Fruit fly (Drosophila melanogaster) whole organism, embryonic: ENCODE measurements around the gene ATPsynD.
A peak's percentile ranks its signal among the peaks of the same experiment; 100 is the strongest.

Experiments used
- Antp ChIP-seq: fragments of 200-800 bp; sonication (Bioruptor generic); optimal IDR thresholded peaks from 3 replicates; lab custom pipeline; 2016; ENCODE audit warnings: missing biosample characterization, missing genetic modification characterization
- CG10321 ChIP-seq: fragments of 200-800 bp; sonication (Bioruptor generic); IDR thresholded peaks from 2 replicates; pipeline ENCODE4 v1.3.6; 2022; ENCODE audit warnings: missing biosample characterization, missing genetic modification characterization
- CG10654 ChIP-seq: fragments of 200-800 bp; sonication (Bioruptor generic); optimal IDR thresholded peaks from 2 replicates; lab custom pipeline; 2016; ENCODE audit warnings: missing biosample characterization, missing genetic modification characterization
- CG10979 ChIP-seq: fragments of 200-800 bp; sonication (Bioruptor generic); optimal IDR thresholded peaks from 2 replicates; lab custom pipeline; 2018; ENCODE audit warnings: missing biosample characterization, mild to moderate bottlenecking, missing genetic modification characterization, moderate library complexity
- CG11247 ChIP-seq: fragments of 200-800 bp; sonication (Bioruptor generic); IDR thresholded peaks from 2 replicates; pipeline ENCODE4 v1.3.6; 2022; ENCODE audit warnings: missing biosample characterization, missing genetic modification characterization
- CG11398 ChIP-seq: fragments of 200-800 bp; sonication (Bioruptor generic); optimal IDR thresholded peaks from 2 replicates; lab custom pipeline; 2016; ENCODE audit warnings: missing biosample characterization, missing genetic modification characterization
- CG11456 ChIP-seq: fragments of 200-800 bp; sonication (Bioruptor generic); IDR thresholded peaks from 3 replicates; pipeline ENCODE4 v1.3.6; 2022; ENCODE audit warnings: missing biosample characterization, missing genetic modification characterization
- CG12391 ChIP-seq: fragments of 200-800 bp; sonication (Bioruptor generic); optimal IDR thresholded peaks from 3 replicates; lab custom pipeline; 2018; ENCODE audit warnings: missing biosample characterization, mild to moderate bottlenecking, missing genetic modification characterization, moderate library complexity
- CG13123 ChIP-seq: fragments of 200-800 bp; sonication (Bioruptor generic); optimal IDR thresholded peaks from 2 replicates; lab custom pipeline; 2016; ENCODE audit warnings: missing biosample characterization, missing genetic modification characterization
- CG15073 ChIP-seq: fragments of 200-800 bp; sonication (Bioruptor generic); optimal IDR thresholded peaks from 2 replicates; lab custom pipeline; 2016; ENCODE audit warnings: missing biosample characterization, missing genetic modification characterization
- CG15269 ChIP-seq: fragments of 200-800 bp; sonication (Bioruptor generic); optimal IDR thresholded peaks from 2 replicates; lab custom pipeline; 2018; ENCODE audit warnings: missing biosample characterization, mild to moderate bottlenecking, missing genetic modification characterization, moderate library complexity
- CG15514 ChIP-seq: fragments of 200-800 bp; sonication (Bioruptor generic); optimal IDR thresholded peaks from 3 replicates; lab custom pipeline; 2017; ENCODE audit warnings: missing biosample characterization, missing genetic modification characterization, mild to moderate bottlenecking, moderate library complexity, missing genetic modification reagents
- CG1602 ChIP-seq: fragments of 200-800 bp; sonication (Bioruptor generic); optimal IDR thresholded peaks from 3 replicates; lab custom pipeline; 2016; ENCODE audit warnings: missing biosample characterization, missing genetic modification characterization
- CG1603 ChIP-seq: fragments of 200-800 bp; sonication (Bioruptor generic); optimal IDR thresholded peaks from 2 replicates; lab custom pipeline; 2019; ENCODE audit warnings: missing biosample characterization, mild to moderate bottlenecking, missing genetic modification characterization, moderate library complexity
- CG16815 ChIP-seq: fragments of 200-800 bp; sonication (Bioruptor generic); optimal IDR thresholded peaks from 3 replicates; lab custom pipeline; 2017; ENCODE audit warnings: missing biosample characterization, mild to moderate bottlenecking, missing genetic modification characterization
- CG17359 ChIP-seq: fragments of 200-800 bp; sonication (Bioruptor generic); optimal IDR thresholded peaks from 3 replicates; lab custom pipeline; 2018; ENCODE audit warnings: missing biosample characterization, mild to moderate bottlenecking, missing genetic modification characterization, moderate library complexity
- CG17912 ChIP-seq: fragments of 200-800 bp; sonication (Bioruptor generic); optimal IDR thresholded peaks from 2 replicates; lab custom pipeline; 2018; ENCODE audit warnings: missing biosample characterization, mild to moderate bottlenecking, missing genetic modification characterization
- CG1792 ChIP-seq: fragments of 200-800 bp; sonication (Bioruptor generic); optimal IDR thresholded peaks from 2 replicates; lab custom pipeline; 2016; ENCODE audit warnings: missing biosample characterization, missing genetic modification characterization
- CG2120 ChIP-seq: fragments of 200-800 bp; sonication (Bioruptor generic); optimal IDR thresholded peaks from 3 replicates; lab custom pipeline; 2016; ENCODE audit warnings: missing biosample characterization, missing genetic modification characterization
- CG2889 ChIP-seq: fragments of 200-800 bp; sonication (Bioruptor generic); IDR thresholded peaks from 3 replicates; pipeline ENCODE4 v1.3.6; 2022; ENCODE audit warnings: missing biosample characterization, missing genetic modification characterization
- CG31365 ChIP-seq: fragments of 200-800 bp; sonication (Bioruptor generic); optimal IDR thresholded peaks from 2 replicates; lab custom pipeline; 2018; ENCODE audit warnings: missing biosample characterization, mild to moderate bottlenecking, missing genetic modification characterization
- CG31441 ChIP-seq: fragments of 200-800 bp; sonication (Bioruptor generic); IDR thresholded peaks from 2 replicates; pipeline ENCODE4 v1.3.6; 2022; ENCODE audit warnings: missing biosample characterization, missing genetic modification characterization
- CG34422 ChIP-seq: fragments of 200-800 bp; sonication (Bioruptor generic); IDR thresholded peaks from 3 replicates; pipeline ENCODE4 v1.3.6; 2022; ENCODE audit warnings: missing biosample characterization, missing genetic modification characterization
- CG3847 ChIP-seq: fragments of 200-800 bp; sonication (Bioruptor generic); IDR thresholded peaks from 2 replicates; pipeline ENCODE4 v1.3.6; 2022; ENCODE audit warnings: missing biosample characterization, missing genetic modification characterization
- CG5180 ChIP-seq: fragments of 200-800 bp; sonication (Bioruptor generic); optimal IDR thresholded peaks from 3 replicates; lab custom pipeline; 2017; ENCODE audit warnings: missing biosample characterization, missing genetic modification characterization, mild to moderate bottlenecking, moderate library complexity, missing genetic modification reagents
- CG6854 ChIP-seq: fragments of 200-800 bp; sonication (Bioruptor generic); optimal IDR thresholded peaks from 3 replicates; lab custom pipeline; 2017; ENCODE audit warnings: missing biosample characterization, mild to moderate bottlenecking, missing genetic modification characterization
- CG7372 ChIP-seq: fragments of 200-800 bp; sonication (Bioruptor generic); IDR thresholded peaks from 2 replicates; pipeline ENCODE4 v1.3.6; 2022; ENCODE audit warnings: missing biosample characterization, missing genetic modification characterization
- CG9437 ChIP-seq: fragments of 200-800 bp; sonication (Bioruptor generic); optimal IDR thresholded peaks from 2 replicates; lab custom pipeline; 2018; ENCODE audit warnings: missing biosample characterization, mild to moderate bottlenecking, missing genetic modification characterization
- CTCF ChIP-seq: fragments of 200-800 bp; sonication (Bioruptor generic); optimal IDR thresholded peaks from 2 replicates; lab custom pipeline; 2017; ENCODE audit warnings: missing biosample characterization, mild to moderate bottlenecking, missing genetic modification characterization, moderate library complexity
- Dp ChIP-seq: fragments of 200-800 bp; sonication (Bioruptor generic); optimal IDR thresholded peaks from 2 replicates; lab custom pipeline; 2018; ENCODE audit warnings: missing biosample characterization, mild to moderate bottlenecking, missing genetic modification characterization, moderate library complexity
- GATAe ChIP-seq: fragments of 200-800 bp; sonication (Bioruptor generic); conservative IDR thresholded peaks from 2 replicates; pipeline ENCODE4 v1.3.6; 2022; ENCODE audit warnings: missing biosample characterization, missing genetic modification characterization
- Hr51 ChIP-seq, 2 experiments: fragments of 200-800 bp; sonication (Bioruptor generic); optimal IDR thresholded peaks; 2 replicates in 1 of 2; 3 replicates in 1 of 2; lab custom pipeline; 2016 to 2018; ENCODE audit warnings: missing biosample characterization in 2 of 2, missing genetic modification characterization in 2 of 2, mild to moderate bottlenecking in 1 of 2, moderate library complexity in 1 of 2
- Jarid2 ChIP-seq: fragments of 200-800 bp; sonication (Bioruptor generic); optimal IDR thresholded peaks from 3 replicates; lab custom pipeline; 2017; ENCODE audit warnings: mild to moderate bottlenecking, missing biosample characterization, missing genetic modification reagents, missing genetic modification characterization
- Lhr ChIP-seq: fragments of 200-800 bp; sonication (Bioruptor generic); optimal IDR thresholded peaks from 3 replicates; lab custom pipeline; 2017; ENCODE audit warnings: mild to moderate bottlenecking, missing biosample characterization, missing genetic modification reagents, missing genetic modification characterization
- Med ChIP-seq: fragments of 200-800 bp; sonication (Bioruptor generic); peaks from one replicate; lab custom pipeline; 2016; ENCODE audit warnings: missing biosample characterization, missing genetic modification characterization, mild to moderate bottlenecking, inconsistent platforms, moderate library complexity
- Mrtf ChIP-seq: fragments of 200-800 bp; sonication (Bioruptor generic); IDR thresholded peaks from 3 replicates; pipeline ENCODE4 v1.3.6; 2022; ENCODE audit warnings: missing biosample characterization, missing genetic modification characterization
- Oaz ChIP-seq: fragments of 200-800 bp; sonication (Bioruptor generic); IDR thresholded peaks from 2 replicates; pipeline ENCODE4 v1.3.6; 2022; ENCODE audit warnings: missing biosample characterization, missing genetic modification characterization
- Taf1 ChIP-seq: fragments of 200-800 bp; sonication (Bioruptor generic); IDR thresholded peaks from 2 replicates; pipeline ENCODE4 v1.3.6; 2022; ENCODE audit warnings: missing biosample characterization, missing genetic modification characterization
- Trl ChIP-seq, 3 experiments: fragments of >200 bp in 2 of 3; fragments of 200-800 bp in 1 of 3; sonication (Bioruptor generic) in 1 of 3; optimal IDR thresholded peaks; 2 replicates in 1 of 3; 3 replicates in 2 of 3; lab custom pipeline; 2016 to 2017; ENCODE audit warnings: missing biosample characterization in 1 of 3, missing genetic modification characterization in 1 of 3
- ase ChIP-seq: fragments of 200-800 bp; sonication (Bioruptor generic); IDR thresholded peaks from 3 replicates; pipeline ENCODE4 v1.3.6; 2022; ENCODE audit warnings: missing biosample characterization, missing genetic modification characterization
- az2 ChIP-seq: fragments of 200-800 bp; sonication (Bioruptor generic); optimal IDR thresholded peaks from 3 replicates; lab custom pipeline; 2016; ENCODE audit warnings: missing biosample characterization, missing genetic modification characterization
- dmrt99B ChIP-seq: fragments of 200-800 bp; sonication (Bioruptor generic); optimal IDR thresholded peaks from 2 replicates; lab custom pipeline; 2018; ENCODE audit warnings: missing biosample characterization, mild to moderate bottlenecking, missing genetic modification characterization, moderate library complexity
- dpn ChIP-seq, 2 experiments: fragments of 200-800 bp; sonication (Bioruptor generic); optimal IDR thresholded peaks; 3 replicates each; lab custom pipeline; 2016; ENCODE audit warnings: missing biosample characterization in 2 of 2, missing genetic modification characterization in 2 of 2
- gsb-n ChIP-seq: fragments of 200-800 bp; sonication (Bioruptor generic); optimal IDR thresholded peaks from 3 replicates; lab custom pipeline; 2018; ENCODE audit warnings: missing biosample characterization, mild to moderate bottlenecking, missing genetic modification characterization
- h ChIP-seq: fragments of >200 bp; optimal IDR thresholded peaks from 2 replicates; lab custom pipeline; 2017
- lov ChIP-seq, 2 experiments: fragments of 200-800 bp in 1 of 2; fragments of >200 bp in 1 of 2; sonication (Bioruptor generic) in 1 of 2; IDR thresholded peaks in 1 of 2; optimal IDR thresholded peaks in 1 of 2; 2 replicates in 1 of 2; 3 replicates in 1 of 2; pipeline versions ENCODE4 v1.3.6 to Lab custom; 2017 to 2022; ENCODE audit warnings: missing biosample characterization in 1 of 2, missing genetic modification characterization in 1 of 2
- luna ChIP-seq: fragments of 200-800 bp; sonication (Bioruptor generic); optimal IDR thresholded peaks from 2 replicates; lab custom pipeline; 2016; ENCODE audit warnings: missing biosample characterization, missing genetic modification characterization
- mirr ChIP-seq: fragments of 200-800 bp; sonication (Bioruptor generic); optimal IDR thresholded peaks from 3 replicates; lab custom pipeline; 2018; ENCODE audit warnings: missing biosample characterization, mild to moderate bottlenecking, missing genetic modification characterization
- odd ChIP-seq: fragments of 200-800 bp; sonication (Bioruptor generic); optimal IDR thresholded peaks from 2 replicates; lab custom pipeline; 2017; ENCODE audit warnings: missing biosample characterization, mild to moderate bottlenecking, missing genetic modification characterization
- tna ChIP-seq: fragments of 200-800 bp; sonication (Bioruptor generic); IDR thresholded peaks from 2 replicates; pipeline ENCODE4 v1.3.6; 2022; ENCODE audit warnings: missing biosample characterization, missing genetic modification characterization; ENCODE audit not compliant: partially characterized antibody
- toy ChIP-seq: fragments of 200-800 bp; sonication (Bioruptor generic); IDR thresholded peaks from 2 replicates; pipeline ENCODE4 v1.3.6; 2022; ENCODE audit warnings: missing biosample characterization, missing genetic modification characterization

The ATPsynD gene

dm6 chr3R:19113836-19114235, 19.0 kb downstream of the ATPsynD start (continued):
- TF ChIP-seq CG2120 (GFP tag; lab: Kevin White, UChicago): no peak
- no peak for TF ChIP-seq odd (GFP tag; lab: Kevin White, UChicago)
- peak in 1 of 2 experiments; percentile 49 for TF ChIP-seq dpn (GFP tag; optimal IDR thresholded peaks at IDR 0.05; lab: Kevin White, UChicago)
- TF ChIP-seq CG7372 (GFP tag; lab: Robert Waterston, UW): no peak
- no peak for TF ChIP-seq Jarid2
- TF ChIP-seq luna (GFP tag; lab: Kevin White, UChicago): no peak
- TF ChIP-seq CG10654 (GFP tag; lab: Kevin White, UChicago): peak; percentile 27
- no peak for TF ChIP-seq CG1792 (GFP tag; lab: Kevin White, UChicago)
- 0 out of 2 replicates have a peak, but pooled peaks have one; percentile 32 for TF ChIP-seq CG31441 (GFP tag; lab: Robert Waterston, UW)
- TF ChIP-seq Trl (optimal IDR thresholded peaks at IDR 0.05; lab: Kevin White, UChicago): no peak
- peak; percentile 7 for TF ChIP-seq Trl (GFP tag; optimal IDR thresholded peaks at IDR 0.05; lab: Kevin White, UChicago)
- TF ChIP-seq CG34422 (GFP tag; lab: Robert Waterston, UW): no peak
- TF ChIP-seq CG9437 (GFP tag; lab: Kevin White, UChicago): peak; percentile 1
- TF ChIP-seq az2 (GFP tag; lab: Kevin White, UChicago): peak; percentile 58
- no peak for TF ChIP-seq Taf1 (GFP tag; lab: Robert Waterston, UW)
- TF ChIP-seq CG31365 (tag; lab: Kevin White, UChicago): no peak
- no peak for TF ChIP-seq mirr (GFP tag; lab: Kevin White, UChicago)
- peak; percentile 76 for TF ChIP-seq CG1603 (tag; lab: Kevin White, UChicago)
- TF ChIP-seq Oaz (GFP tag; lab: Robert Waterston, UW): no peak
- no peak for TF ChIP-seq CG17912
- TF ChIP-seq CG10979 (tag; lab: Kevin White, UChicago): peak; percentile 53
- TF ChIP-seq ase (GFP tag; lab: Robert Waterston, UW): 0 out of 3 replicates have a peak, but pooled peaks have one; percentile 26
- TF ChIP-seq CG11247 (GFP tag; lab: Robert Waterston, UW): no peak
- TF ChIP-seq CG2889 (GFP tag; lab: Robert Waterston, UW): no peak
- no peak for TF ChIP-seq Dp (GFP tag; lab: Kevin White, UChicago)
- no peak for TF ChIP-seq CG11456 (GFP tag; lab: Robert Waterston, UW)
- no peak for TF ChIP-seq h (lab: Kevin White, UChicago)
- no peak for TF ChIP-seq CG11398 (GFP tag; lab: Kevin White, UChicago)
- TF ChIP-seq CTCF: no peak
- TF ChIP-seq GATAe (GFP tag; lab: Robert Waterston, UW): no peak
- peak; percentile 47 for TF ChIP-seq CG17359 (tag; lab: Kevin White, UChicago)
- no peak for TF ChIP-seq CG15514 (GFP tag; lab: Kevin White, UChicago)
- TF ChIP-seq Hr51 (GFP tag; optimal IDR thresholded peaks at IDR 0.05; lab: Kevin White, UChicago): peak in 1 of 2 experiments; percentile 36
- no peak for TF ChIP-seq CG1602
- TF ChIP-seq lov (optimal IDR thresholded peaks at IDR 0.05; lab: Kevin White, UChicago): no peak
- no peak for TF ChIP-seq lov (GFP tag; IDR thresholded peaks at IDR 0.05; lab: Robert Waterston, UW)
- peak; percentile 57 for TF ChIP-seq dmrt99B (tag; lab: Kevin White, UChicago)
- no peak; the same call in 1 of the 2 replicates for TF ChIP-seq tna (GFP tag; lab: Robert Waterston, UW)
- peak; percentile 33 for TF ChIP-seq CG12391
- TF ChIP-seq CG15269: peak; percentile 19
- TF ChIP-seq CG10321 (GFP tag; lab: Robert Waterston, UW): no peak
- no peak for TF ChIP-seq CG15073 (GFP tag; lab: Kevin White, UChicago)
- no peak for TF ChIP-seq CG5180
- TF ChIP-seq Med (GFP tag; lab: Kevin White, UChicago): peak; percentile 70
- TF ChIP-seq gsb-n (tag; lab: Kevin White, UChicago): peak; percentile 14
- TF ChIP-seq CG6854: no peak
- no peak for TF ChIP-seq Lhr (GFP tag; lab: Kevin White, UChicago)
- peak; percentile 44 for TF ChIP-seq Antp
- no peak for TF ChIP-seq toy (GFP tag; lab: Robert Waterston, UW)
- no peak for TF ChIP-seq CG3847 (GFP tag; lab: Robert Waterston, UW)
- no peak for TF ChIP-seq Mrtf
- no peak for TF ChIP-seq CG13123 (GFP tag; lab: Kevin White, UChicago)
- TF ChIP-seq CG16815: no peak
